Worm (Caenorhabditis elegans) whole organism, L3 larva: ENCODE measurements around the gene nrde-4.
A peak's percentile ranks its signal among the peaks of the same experiment; 100 is the strongest.

ENCODE experiments used
- elt-2 ChIP-seq: sonication (generic microtip); optimal IDR thresholded peaks from 2 replicates; lab custom pipeline; 2016; ENCODE audit warnings: missing genetic modification reagents, mild to moderate bottlenecking, missing genetic modification characterization, missing compliant biosample characterization
- elt-3 ChIP-seq, 3 experiments: fragments of 150-350 bp in 1 of 3; sonication (generic microtip) in 2 of 3; optimal IDR thresholded peaks; 2 replicates in 2 of 3; 4 replicates in 1 of 3; lab custom pipeline; 2014 to 2017; ENCODE audit warnings: missing biosample characterization in 3 of 3, missing genetic modification characterization in 3 of 3
- lin-39 ChIP-seq: fragments of 150-350 bp; optimal IDR thresholded peaks from 2 replicates; lab custom pipeline; 2018; ENCODE audit warnings: missing biosample characterization, missing genetic modification reagents, missing genetic modification characterization
- nfya-1 ChIP-seq: sonication (generic microtip); optimal IDR thresholded peaks from 2 replicates; lab custom pipeline; 2017; ENCODE audit warnings: missing genetic modification characterization, mild to moderate bottlenecking, missing compliant biosample characterization, antibody characterized with exemption, moderate library complexity; ENCODE audit not compliant: insufficient read depth
- nhr-11 ChIP-seq: fragments of 150-350 bp; optimal IDR thresholded peaks from 2 replicates; lab custom pipeline; 2014; ENCODE audit warnings: missing biosample characterization, missing genetic modification characterization
- nhr-237 ChIP-seq: fragments of 150-350 bp; optimal IDR thresholded peaks from 2 replicates; lab custom pipeline; 2014; ENCODE audit warnings: missing biosample characterization, missing genetic modification characterization
- nhr-77 ChIP-seq: fragments of 150-350 bp; optimal IDR thresholded peaks from 2 replicates; lab custom pipeline; 2014; ENCODE audit warnings: missing biosample characterization, missing genetic modification characterization
- pqm-1 ChIP-seq: fragments of 150-350 bp; optimal IDR thresholded peaks from 2 replicates; lab custom pipeline; 2017; ENCODE audit warnings: missing biosample characterization, missing genetic modification characterization, inconsistent platforms
- skn-1 ChIP-seq: fragments of 150-350 bp; optimal IDR thresholded peaks from 2 replicates; lab custom pipeline; 2014; ENCODE audit warnings: missing biosample characterization, missing genetic modification characterization
- snpc-4 ChIP-seq: fragments of 150-350 bp; optimal IDR thresholded peaks from 2 replicates; lab custom pipeline; 2014; ENCODE audit warnings: missing biosample characterization, missing genetic modification characterization
- tbx-2 ChIP-seq: sonication (generic microtip); optimal IDR thresholded peaks from 2 replicates; lab custom pipeline; 2016; ENCODE audit warnings: mild to moderate bottlenecking, missing genetic modification characterization, missing compliant biosample characterization
- zag-1 ChIP-seq: fragments of 150-350 bp; optimal IDR thresholded peaks from 2 replicates; lab custom pipeline; 2014; ENCODE audit warnings: missing biosample characterization, missing genetic modification characterization
- ztf-11 ChIP-seq: fragments of 150-350 bp; optimal IDR thresholded peaks from 2 replicates; lab custom pipeline; 2014; ENCODE audit warnings: missing biosample characterization, missing genetic modification characterization

- no peak for TF ChIP-seq ztf-11 (tag; lab: Kevin White, UChicago)
- no peak for TF ChIP-seq nhr-237 (tag; lab: Kevin White, UChicago)
- no peak for TF ChIP-seq skn-1 (tag; lab: Kevin White, UChicago)
- no peak for TF ChIP-seq nhr-11
- peak; percentile 39 for TF ChIP-seq nfya-1 (tag; lab: Kevin White, UChicago)
- no peak for TF ChIP-seq nhr-77 (tag; lab: Kevin White, UChicago)
- no peak for TF ChIP-seq pqm-1 (tag; lab: Kevin White, UChicago)
- TF ChIP-seq lin-39 (tag; lab: Kevin White, UChicago) = no peak
- no peak for TF ChIP-seq tbx-2 (tag; lab: Kevin White, UChicago)
- TF ChIP-seq snpc-4 (tag; lab: Kevin White, UChicago) = peak; percentile 35
- TF ChIP-seq elt-3 (tag; optimal IDR thresholded peaks at IDR 0.05; lab: Kevin White, UChicago) = no peak
- no peak for TF ChIP-seq elt-2 (tag; lab: Kevin White, UChicago)
- TF ChIP-seq zag-1 (tag; lab: Kevin White, UChicago) = no peak
These were observed 21.5 kb downstream of the nrde-4 start, which contains the start of gene F45E4.6 for ce11 chrIV:7632535-7632934.
